Fruit fly (Drosophila melanogaster) whole organism, prepupa: Measurements from ENCODE around the gene CG42342.

Experiments used
- Blimp-1 ChIP-seq: fragments of 200-800 bp; sonication (Bioruptor generic); optimal IDR thresholded peaks from 3 replicates; lab custom pipeline; 2017; ENCODE audit warnings: missing biosample characterization, missing genetic modification characterization, mild to moderate bottlenecking, moderate library complexity, missing genetic modification reagents
- Eip93F ChIP-seq: fragments of 200-800 bp; sonication (Bioruptor generic); optimal IDR thresholded peaks from 2 replicates; lab custom pipeline; 2016; ENCODE audit warnings: missing biosample characterization, mild to moderate bottlenecking, missing genetic modification characterization
- esn ChIP-seq: fragments of 200-800 bp; sonication (Bioruptor generic); optimal IDR thresholded peaks from 2 replicates; lab custom pipeline; 2016; ENCODE audit warnings: missing biosample characterization, mild to moderate bottlenecking, missing genetic modification characterization, moderate library complexity
- pdm3 ChIP-seq: fragments of 200-800 bp; sonication (Bioruptor generic); optimal IDR thresholded peaks from 3 replicates; lab custom pipeline; 2016; ENCODE audit warnings: missing biosample characterization, missing genetic modification characterization
- ss ChIP-seq, 2 experiments: fragments of 200-800 bp; sonication (Bioruptor generic); optimal IDR thresholded peaks; 2 replicates in 1 of 2; 3 replicates in 1 of 2; lab custom pipeline; 2017 to 2018; ENCODE audit warnings: mild to moderate bottlenecking in 2 of 2, missing biosample characterization in 2 of 2, missing genetic modification characterization in 2 of 2, moderate library complexity in 1 of 2

DNA sequence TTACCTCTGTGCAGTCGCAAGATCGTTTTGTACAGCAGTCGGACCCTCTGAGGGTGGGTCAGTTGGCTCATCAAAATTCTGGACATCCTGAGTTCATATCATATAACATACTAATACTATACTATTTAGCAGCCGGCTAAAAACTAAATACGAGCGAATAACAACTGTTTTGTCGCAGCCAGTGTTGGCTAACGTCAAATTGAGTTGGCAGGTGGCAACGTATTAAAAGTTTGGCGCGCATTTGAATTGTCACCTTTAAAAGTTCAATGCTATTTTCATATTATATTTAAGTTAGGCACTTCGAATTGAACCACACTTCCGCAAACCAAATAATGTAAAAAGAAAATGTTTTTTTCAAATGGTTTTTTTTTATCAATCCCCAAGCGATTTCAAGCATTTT is 20.3 kb upstream of the CG42342 start, which contains the start of gene Sdhaf3:
- TF ChIP-seq ss (GFP tag; optimal IDR thresholded peaks at IDR 0.05; lab: Kevin White, UChicago) (no peak), esn (peak; percentile 36), Blimp-1 (GFP tag; lab: Kevin White, UChicago) (no peak), pdm3 (GFP tag; lab: Kevin White, UChicago) (no peak), Eip93F (GFP tag; lab: Kevin White, UChicago) (no peak)
